Worm (Caenorhabditis elegans) whole organism, L4 larva: ENCODE data around the gene T01E8.8.

ENCODE experiments used
- D1046.2 ChIP-seq: fragments of 200-800 bp; sonication (Bioruptor generic); IDR thresholded peaks from 2 replicates; pipeline ENCODE4 v1.3.6; 2022; ENCODE audit warnings: missing genetic modification characterization, missing compliant biosample characterization
- F10B5.3 ChIP-seq: sonication (generic microtip); optimal IDR thresholded peaks from 2 replicates; lab custom pipeline; 2016; ENCODE audit warnings: mild to moderate bottlenecking, missing genetic modification characterization, missing compliant biosample characterization
- F26F4.8 ChIP-seq: fragments of 200-800 bp; sonication (Bioruptor generic); conservative IDR thresholded peaks from 2 replicates; pipeline ENCODE4 v1.3.6; 2022; ENCODE audit warnings: missing genetic modification characterization, missing compliant biosample characterization
- F44E2.7 ChIP-seq: fragments of 200-800 bp; sonication (Bioruptor generic); IDR thresholded peaks from 2 replicates; pipeline ENCODE4 v2.1.2; 2022; ENCODE audit warnings: missing genetic modification characterization, missing compliant biosample characterization
- ZK337.2 ChIP-seq: fragments of 200-800 bp; sonication (Bioruptor generic); IDR thresholded peaks from 2 replicates; pipeline ENCODE4 v1.3.6; 2022; ENCODE audit warnings: missing genetic modification reagents, missing genetic modification characterization, missing compliant biosample characterization
- ZK546.5 ChIP-seq, 2 experiments: sonication (generic microtip); optimal IDR thresholded peaks; 2 replicates each; lab custom pipeline; 2017; ENCODE audit warnings: missing biosample characterization in 2 of 2, missing genetic modification characterization in 2 of 2
- aha-1 ChIP-seq: fragments of 150-350 bp; peaks from one replicate; lab custom pipeline; 2014; ENCODE audit warnings: missing biosample characterization, missing genetic modification characterization
- ama-1 ChIP-seq: fragments of 150-350 bp; optimal IDR thresholded peaks from 2 replicates; lab custom pipeline; 2014; ENCODE audit warnings: inconsistent platforms, mixed read lengths
- arid-1 ChIP-seq: fragments of 200-800 bp; sonication (Bioruptor generic); conservative IDR thresholded peaks from 2 replicates; pipeline ENCODE4 v1.3.6; 2022; ENCODE audit warnings: missing genetic modification reagents, missing genetic modification characterization, missing compliant biosample characterization
- ceh-28 ChIP-seq: fragments of 150-350 bp; optimal IDR thresholded peaks from 2 replicates; lab custom pipeline; 2014; ENCODE audit warnings: missing biosample characterization, missing genetic modification reagents, missing genetic modification characterization
- ceh-62 ChIP-seq: sonication (generic microtip); optimal IDR thresholded peaks from 2 replicates; lab custom pipeline; 2017; ENCODE audit warnings: missing biosample characterization, missing genetic modification characterization
- dmd-8 ChIP-seq: fragments of 200-800 bp; sonication (Bioruptor generic); IDR thresholded peaks from 2 replicates; pipeline ENCODE4 v1.3.6; 2022; ENCODE audit warnings: missing genetic modification characterization, missing compliant biosample characterization
- dmd-9 ChIP-seq: fragments of 200-800 bp; sonication (Bioruptor generic); IDR thresholded peaks from 2 replicates; pipeline ENCODE4 v1.3.6; 2022; ENCODE audit warnings: missing genetic modification reagents, missing genetic modification characterization, missing compliant biosample characterization
- dpl-1 ChIP-seq: fragments of 150-350 bp; optimal IDR thresholded peaks from 2 replicates; lab custom pipeline; 2014; ENCODE audit warnings: missing biosample characterization, missing genetic modification reagents, missing genetic modification characterization
- dve-1 ChIP-seq: sonication (generic microtip); optimal IDR thresholded peaks from 2 replicates; lab custom pipeline; 2017; ENCODE audit warnings: antibody characterized with exemption, mild to moderate bottlenecking, missing genetic modification characterization, missing compliant biosample characterization; ENCODE audit not compliant: insufficient read depth
- fos-1 ChIP-seq: fragments of 150-350 bp; optimal IDR thresholded peaks from 2 replicates; lab custom pipeline; 2014; ENCODE audit warnings: missing biosample characterization, missing genetic modification characterization
- gei-8 ChIP-seq: fragments of 200-800 bp; sonication (Bioruptor generic); optimal IDR thresholded peaks from 2 replicates; lab custom pipeline; 2018; ENCODE audit warnings: mild to moderate bottlenecking, missing genetic modification characterization, missing compliant biosample characterization
- hmg-1.1 ChIP-seq: fragments of 200-800 bp; sonication (Bioruptor generic); IDR thresholded peaks from 2 replicates; pipeline ENCODE4 v1.3.6; 2022; ENCODE audit warnings: missing genetic modification reagents, missing genetic modification characterization, missing compliant biosample characterization
- lim-7 ChIP-seq: fragments of 200-800 bp; sonication (Bioruptor generic); IDR thresholded peaks from 2 replicates; pipeline ENCODE4 v1.3.6; 2022; ENCODE audit warnings: missing genetic modification characterization, missing compliant biosample characterization
- lin-1 ChIP-seq: fragments of 200-800 bp; sonication (Bioruptor generic); IDR thresholded peaks from 2 replicates; pipeline ENCODE4 v1.3.6; 2022; ENCODE audit warnings: missing genetic modification reagents, missing genetic modification characterization, missing compliant biosample characterization
- lin-15B ChIP-seq: fragments of 150-350 bp; sonication (generic microtip); optimal IDR thresholded peaks from 3 replicates; lab custom pipeline; 2014; ENCODE audit warnings: missing biosample characterization, missing genetic modification characterization
- lin-38 ChIP-seq: fragments of 200-800 bp; sonication (Bioruptor generic); IDR thresholded peaks from 2 replicates; pipeline ENCODE4 v1.3.6; 2022; ENCODE audit warnings: missing genetic modification reagents, missing genetic modification characterization, missing compliant biosample characterization
- lin-39 ChIP-seq: fragments of 150-350 bp; optimal IDR thresholded peaks from 2 replicates; lab custom pipeline; 2014; ENCODE audit warnings: missing biosample characterization, missing genetic modification reagents, missing genetic modification characterization
- madf-9 ChIP-seq: fragments of 200-800 bp; sonication (Bioruptor generic); conservative IDR thresholded peaks from 2 replicates; pipeline ENCODE4 v1.3.6; 2022; ENCODE audit warnings: missing genetic modification reagents, missing genetic modification characterization, missing compliant biosample characterization
- mdl-1 ChIP-seq, 2 experiments: fragments of 150-350 bp in 1 of 2; sonication (generic microtip) in 1 of 2; optimal IDR thresholded peaks; 2 replicates each; lab custom pipeline; 2014 to 2017; ENCODE audit warnings: missing biosample characterization in 2 of 2, missing genetic modification characterization in 2 of 2
- mdt-29 ChIP-seq: fragments of 200-800 bp; sonication (Bioruptor generic); IDR thresholded peaks from 2 replicates; pipeline ENCODE4 v1.3.6; 2022; ENCODE audit warnings: missing genetic modification reagents, missing genetic modification characterization, missing compliant biosample characterization
- mes-2 ChIP-seq: sonication (generic microtip); optimal IDR thresholded peaks from 2 replicates; lab custom pipeline; 2016; ENCODE audit warnings: missing genotype, mild to moderate bottlenecking, missing genetic modification characterization, missing compliant biosample characterization; ENCODE audit not compliant: poor library complexity, severe bottlenecking
- nhr-102 ChIP-seq: sonication (generic microtip); optimal IDR thresholded peaks from 2 replicates; lab custom pipeline; 2016; ENCODE audit warnings: mild to moderate bottlenecking, missing genetic modification characterization, moderate library complexity, missing compliant biosample characterization
- nhr-11 ChIP-seq: fragments of 150-350 bp; optimal IDR thresholded peaks from 2 replicates; lab custom pipeline; 2014; ENCODE audit warnings: missing biosample characterization, missing genetic modification characterization
- pha-4 ChIP-seq, 2 experiments: fragments of 150-350 bp in 1 of 2; fragments of 200-800 bp in 1 of 2; sonication (Bioruptor generic) in 1 of 2; IDR thresholded peaks in 1 of 2; optimal IDR thresholded peaks in 1 of 2; 2 replicates each; pipeline versions ENCODE4 v1.3.6 to Lab custom; 2014 to 2022; ENCODE audit warnings: missing genetic modification characterization in 2 of 2, missing genetic modification reagents in 2 of 2, missing biosample characterization in 1 of 2, missing compliant biosample characterization in 1 of 2
- pqm-1 ChIP-seq: sonication (generic microtip); optimal IDR thresholded peaks from 2 replicates; lab custom pipeline; 2017; ENCODE audit warnings: missing biosample characterization, missing genetic modification characterization
- sdz-12 ChIP-seq: fragments of 200-800 bp; sonication (Bioruptor generic); optimal IDR thresholded peaks from 2 replicates; lab custom pipeline; 2018; ENCODE audit warnings: mild to moderate bottlenecking, missing genetic modification characterization, missing compliant biosample characterization
- snpc-1.2 ChIP-seq: fragments of 200-800 bp; sonication (Bioruptor generic); IDR thresholded peaks from 2 replicates; pipeline ENCODE4 v1.3.6; 2022; ENCODE audit warnings: missing genetic modification reagents, missing genetic modification characterization, missing compliant biosample characterization
- zag-1 ChIP-seq: fragments of 150-350 bp; optimal IDR thresholded peaks from 2 replicates; lab custom pipeline; 2014; ENCODE audit warnings: missing biosample characterization, missing genetic modification characterization
- ztf-11 ChIP-seq: fragments of 150-350 bp; optimal IDR thresholded peaks from 2 replicates; lab custom pipeline; 2014; ENCODE audit warnings: missing biosample characterization, missing genetic modification characterization
- ztf-7 ChIP-seq: fragments of 150-350 bp; optimal IDR thresholded peaks from 2 replicates; lab custom pipeline; 2014; ENCODE audit warnings: missing biosample characterization, missing genetic modification characterization

Gene T01E8.8

ce11 chrII:10230972-10231371, at the start of gene T01E8.8:
T01E8.8 (plus strand) TSS chrII:10231272.
- TF ChIP-seq ztf-11 (tag; lab: Kevin White, UChicago) (no peak), snpc-1.2 (GFP tag; lab: Robert Waterston, UW) (no peak), hmg-1.1 (no peak), aha-1 (peak; percentile 50)

DNA sequence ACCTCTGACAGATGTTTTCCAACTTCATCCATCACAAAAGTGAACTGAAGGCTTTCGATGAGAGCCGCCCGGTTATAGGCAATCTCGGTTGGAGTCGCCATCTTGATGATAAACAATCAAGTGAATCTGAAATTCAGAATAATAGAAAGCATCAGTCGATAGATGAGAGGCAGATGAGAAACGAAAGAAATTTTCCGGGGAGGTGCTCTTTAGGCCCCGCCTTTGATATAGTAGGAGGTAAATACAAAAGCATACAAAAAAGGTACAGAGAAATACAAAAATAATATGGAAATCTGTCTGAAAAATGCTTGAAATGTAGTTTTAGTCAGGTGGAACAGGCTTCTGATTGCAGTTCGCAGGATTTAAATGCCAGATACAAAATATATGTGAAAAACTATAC, 48.4 kb upstream of the T01E8.8 start, which contains the start of gene srd-1:
srd-1 (minus strand) TSS at position 101 of the 400 bp plus-strand sequence.
- TF ChIP-seq lim-7 (GFP tag; lab: Robert Waterston, UW) (no peak), ceh-28 (tag; lab: Kevin White, UChicago) (no peak), arid-1 (no peak), lin-1 (GFP tag; lab: Robert Waterston, UW) (no peak), ama-1 (lab: Kevin White, UChicago) (no peak), pqm-1 (tag; lab: Kevin White, UChicago) (no peak), mdl-1 (tag; optimal IDR thresholded peaks at IDR 0.05; lab: Kevin White, UChicago) (no peak), pha-4 (GFP tag; IDR thresholded peaks at IDR 0.05; lab: Robert Waterston, UW) (no peak), pha-4 (tag; optimal IDR thresholded peaks at IDR 0.05; lab: Kevin White, UChicago) (no peak), nhr-102 (tag; lab: Kevin White, UChicago) (no peak), D1046.2 (no peak), dmd-8 (GFP tag; lab: Robert Waterston, UW) (no peak), lin-39 (tag; lab: Kevin White, UChicago) (no peak), ztf-11 (tag; lab: Kevin White, UChicago) (no peak), hmg-1.1 (no peak), mdt-29 (GFP tag; lab: Robert Waterston, UW) (no peak), dmd-9 (no peak), ZK546.5 (tag; optimal IDR thresholded peaks at IDR 0.05; lab: Kevin White, UChicago) (no peak), mes-2 (no peak)
- TF ChIP-seq, all 104 proteins: peak for 0

ce11 chrII:10187808-10188207, 43.3 kb upstream of the T01E8.8 start, which contains the start of gene srd-2:
srd-2 (minus strand) TSS chrII:10187908.
- TF ChIP-seq ztf-11 (tag; lab: Kevin White, UChicago) (no peak), sdz-12 (no peak), mdl-1 (tag; optimal IDR thresholded peaks at IDR 0.05; lab: Kevin White, UChicago) (no peak), lin-39 (tag; lab: Kevin White, UChicago) (no peak), ceh-62 (tag; lab: Kevin White, UChicago) (no peak), lin-38 (GFP tag; lab: Robert Waterston, UW) (no peak), gei-8 (GFP tag; lab: Kevin White, UChicago) (no peak), F44E2.7 (GFP tag; lab: Robert Waterston, UW) (no peak), zag-1 (tag; lab: Kevin White, UChicago) (no peak), pqm-1 (tag; lab: Kevin White, UChicago) (no peak), dpl-1 (GFP tag; lab: Kevin White, UChicago) (no peak), madf-9 (GFP tag; lab: Robert Waterston, UW) (no peak), lin-15B (tag; lab: Kevin White, UChicago) (no peak)

DNA sequence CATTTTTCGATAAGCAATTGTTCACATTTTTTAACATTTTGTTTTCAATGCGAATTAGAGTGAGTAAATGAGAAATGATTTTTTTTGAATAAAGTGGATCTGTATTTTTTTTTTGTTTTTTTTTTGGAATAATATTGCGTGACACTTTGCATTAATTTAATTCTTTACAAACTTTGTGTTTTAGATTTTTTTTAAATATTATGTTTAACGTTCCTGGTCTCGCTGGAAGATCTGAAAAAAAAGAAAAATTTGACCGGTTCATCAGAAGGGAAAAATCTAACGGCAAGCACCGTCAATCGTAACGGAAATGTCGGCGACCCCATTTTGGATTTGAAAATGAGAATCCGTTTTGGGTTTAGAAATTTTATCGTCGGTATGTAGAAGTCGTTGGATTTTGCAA, 41.7 kb upstream of the T01E8.8 start, which contains the start of gene cdc-25.4:
cdc-25.4 (minus strand) TSS at position 101 of the 400 bp plus-strand sequence.
- TF ChIP-seq fos-1 (tag; lab: Kevin White, UChicago) (no peak), ZK337.2 (GFP tag; lab: Robert Waterston, UW) (no peak), F10B5.3 (tag; lab: Kevin White, UChicago) (no peak), F44E2.7 (GFP tag; lab: Robert Waterston, UW) (no peak), nhr-11 (no peak), F26F4.8 (GFP tag; lab: Robert Waterston, UW) (no peak), ztf-7 (tag; lab: Kevin White, UChicago) (no peak), dve-1 (no peak)
